Fruit fly (Drosophila melanogaster) whole organism, embryonic: Measurements from ENCODE around the gene CG8326.

Experiments
- Atf3 ChIP-seq: fragments of 200-800 bp; sonication (Bioruptor generic); optimal IDR thresholded peaks from 3 replicates; lab custom pipeline; 2016; ENCODE audit warnings: missing biosample characterization, missing genetic modification characterization
- CG10462 ChIP-seq: fragments of 200-800 bp; sonication (Bioruptor generic); optimal IDR thresholded peaks from 2 replicates; lab custom pipeline; 2016; ENCODE audit warnings: missing biosample characterization, missing genetic modification characterization
- CG10959 ChIP-seq: fragments of 200-800 bp; sonication (Bioruptor generic); IDR thresholded peaks from 2 replicates; pipeline ENCODE4 v1.3.6; 2022; ENCODE audit warnings: missing biosample characterization, missing genetic modification characterization
- CG10979 ChIP-seq: fragments of 200-800 bp; sonication (Bioruptor generic); optimal IDR thresholded peaks from 2 replicates; lab custom pipeline; 2018; ENCODE audit warnings: missing biosample characterization, mild to moderate bottlenecking, missing genetic modification characterization, moderate library complexity
- CG12071 ChIP-seq: fragments of 200-800 bp; sonication (Bioruptor generic); optimal IDR thresholded peaks from 3 replicates; lab custom pipeline; 2018; ENCODE audit warnings: missing biosample characterization, mild to moderate bottlenecking, missing genetic modification characterization
- CG12299 ChIP-seq: fragments of 200-800 bp; sonication (Bioruptor generic); optimal IDR thresholded peaks from 2 replicates; lab custom pipeline; 2018; ENCODE audit warnings: missing biosample characterization, mild to moderate bottlenecking, missing genetic modification characterization
- CG12391 ChIP-seq: fragments of 200-800 bp; sonication (Bioruptor generic); optimal IDR thresholded peaks from 3 replicates; lab custom pipeline; 2018; ENCODE audit warnings: missing biosample characterization, mild to moderate bottlenecking, missing genetic modification characterization, moderate library complexity
- CG12769 ChIP-seq: fragments of 200-800 bp; sonication (Bioruptor generic); optimal IDR thresholded peaks from 2 replicates; lab custom pipeline; 2019; ENCODE audit warnings: missing biosample characterization, mild to moderate bottlenecking, missing genetic modification characterization, moderate library complexity
- CG13287 ChIP-seq: fragments of 200-800 bp; sonication (Bioruptor generic); IDR thresholded peaks from 2 replicates; pipeline ENCODE4 v1.3.6; 2022; ENCODE audit warnings: missing biosample characterization, missing genetic modification characterization; ENCODE audit not compliant: partially characterized antibody
- CG14014 ChIP-seq: fragments of 200-800 bp; sonication (Bioruptor generic); IDR thresholded peaks from 2 replicates; pipeline ENCODE4 v1.3.6; 2022; ENCODE audit warnings: missing biosample characterization, missing genetic modification characterization
- CG14667 ChIP-seq: fragments of 200-800 bp; sonication (Bioruptor generic); IDR thresholded peaks from 2 replicates; pipeline ENCODE4 v1.3.6; 2022; ENCODE audit warnings: missing biosample characterization, missing genetic modification characterization
- CG15011 ChIP-seq: fragments of 200-800 bp; sonication (Bioruptor generic); optimal IDR thresholded peaks from 3 replicates; lab custom pipeline; 2018; ENCODE audit warnings: missing biosample characterization, mild to moderate bottlenecking, missing genetic modification characterization
- CG32767 ChIP-seq: fragments of 200-800 bp; sonication (Bioruptor generic); IDR thresholded peaks from 2 replicates; pipeline ENCODE4 v1.3.6; 2022; ENCODE audit warnings: missing biosample characterization, missing genetic modification characterization
- CG4854 ChIP-seq: fragments of 200-800 bp; sonication (Bioruptor generic); optimal IDR thresholded peaks from 2 replicates; lab custom pipeline; 2016; ENCODE audit warnings: missing biosample characterization, missing genetic modification characterization, inconsistent platforms
- CG5245 ChIP-seq: fragments of 200-800 bp; sonication (Bioruptor generic); optimal IDR thresholded peaks from 3 replicates; lab custom pipeline; 2016; ENCODE audit warnings: missing biosample characterization, missing genetic modification characterization
- CG6683 ChIP-seq: fragments of 200-800 bp; sonication (Bioruptor generic); optimal IDR thresholded peaks from 2 replicates; lab custom pipeline; 2017; ENCODE audit warnings: missing biosample characterization, mild to moderate bottlenecking, missing genetic modification characterization, missing genetic modification reagents
- CG6689 ChIP-seq: fragments of 200-800 bp; sonication (Bioruptor generic); IDR thresholded peaks from 2 replicates; pipeline ENCODE4 v1.3.6; 2022; ENCODE audit warnings: missing biosample characterization, missing genetic modification characterization
- CG9797 ChIP-seq: fragments of 200-800 bp; sonication (Bioruptor generic); optimal IDR thresholded peaks from 3 replicates; lab custom pipeline; 2018; ENCODE audit warnings: missing biosample characterization, mild to moderate bottlenecking, missing genetic modification characterization
- CG9932 ChIP-seq: fragments of 200-800 bp; sonication (Bioruptor generic); IDR thresholded peaks from 2 replicates; pipeline ENCODE4 v1.3.6; 2022; ENCODE audit warnings: missing biosample characterization, missing genetic modification characterization
- Dref ChIP-seq: fragments of 200-800 bp; sonication (Bioruptor generic); IDR thresholded peaks from 2 replicates; pipeline ENCODE4 v1.3.6; 2022; ENCODE audit warnings: missing biosample characterization, missing genetic modification characterization
- Drgx ChIP-seq: fragments of 200-800 bp; sonication (Bioruptor generic); IDR thresholded peaks from 2 replicates; pipeline ENCODE4 v1.3.6; 2022; ENCODE audit warnings: missing biosample characterization, missing genetic modification characterization
- GATAe ChIP-seq: fragments of 200-800 bp; sonication (Bioruptor generic); conservative IDR thresholded peaks from 2 replicates; pipeline ENCODE4 v1.3.6; 2022; ENCODE audit warnings: missing biosample characterization, missing genetic modification characterization
- H2.0 ChIP-seq: fragments of 200-800 bp; sonication (Bioruptor generic); IDR thresholded peaks from 2 replicates; pipeline ENCODE4 v1.3.6; 2022; ENCODE audit warnings: missing biosample characterization, missing genetic modification characterization
- HLH3B ChIP-seq: fragments of 200-800 bp; sonication (Bioruptor generic); IDR thresholded peaks from 2 replicates; pipeline ENCODE4 v1.3.6; 2022; ENCODE audit warnings: missing biosample characterization, missing genetic modification characterization
- Jarid2 ChIP-seq: fragments of 200-800 bp; sonication (Bioruptor generic); optimal IDR thresholded peaks from 3 replicates; lab custom pipeline; 2017; ENCODE audit warnings: mild to moderate bottlenecking, missing biosample characterization, missing genetic modification reagents, missing genetic modification characterization
- Lhr ChIP-seq: fragments of 200-800 bp; sonication (Bioruptor generic); optimal IDR thresholded peaks from 3 replicates; lab custom pipeline; 2017; ENCODE audit warnings: mild to moderate bottlenecking, missing biosample characterization, missing genetic modification reagents, missing genetic modification characterization
- Mrtf ChIP-seq: fragments of 200-800 bp; sonication (Bioruptor generic); IDR thresholded peaks from 3 replicates; pipeline ENCODE4 v1.3.6; 2022; ENCODE audit warnings: missing biosample characterization, missing genetic modification characterization
- Nf-YC ChIP-seq: fragments of 200-800 bp; optimal IDR thresholded peaks from 3 replicates; lab custom pipeline; 2019; ENCODE audit warnings: missing biosample characterization, mild to moderate bottlenecking, missing genetic modification characterization, moderate library complexity
- Oaz ChIP-seq: fragments of 200-800 bp; sonication (Bioruptor generic); IDR thresholded peaks from 2 replicates; pipeline ENCODE4 v1.3.6; 2022; ENCODE audit warnings: missing biosample characterization, missing genetic modification characterization
- Sox102F ChIP-seq: fragments of 200-800 bp; sonication (Bioruptor generic); optimal IDR thresholded peaks from 2 replicates; lab custom pipeline; 2018; ENCODE audit warnings: missing biosample characterization, mild to moderate bottlenecking, missing genetic modification characterization, moderate library complexity
- Stat92E ChIP-seq, 3 experiments: fragments of >200 bp in 2 of 3; fragments of 200-800 bp in 1 of 3; sonication (Bioruptor generic) in 1 of 3; optimal IDR thresholded peaks; 2 replicates each; lab custom pipeline; 2017 to 2019; ENCODE audit warnings: missing biosample characterization in 3 of 3, missing genetic modification characterization in 3 of 3, mild to moderate bottlenecking in 1 of 3, moderate library complexity in 1 of 3
- Xbp1 ChIP-seq: fragments of 200-800 bp; sonication (Bioruptor generic); optimal IDR thresholded peaks from 3 replicates; lab custom pipeline; 2016; ENCODE audit warnings: missing biosample characterization, mild to moderate bottlenecking, missing genetic modification characterization
- ab ChIP-seq: fragments of 200-800 bp; sonication (Bioruptor generic); optimal IDR thresholded peaks from 2 replicates; lab custom pipeline; 2016; ENCODE audit warnings: missing biosample characterization, missing genetic modification characterization
- br ChIP-seq: fragments of >200 bp; optimal IDR thresholded peaks from 2 replicates; lab custom pipeline; 2017
- crp ChIP-seq, 2 experiments: fragments of 200-800 bp; sonication (Bioruptor generic); optimal IDR thresholded peaks; 2 replicates in 1 of 2; 3 replicates in 1 of 2; lab custom pipeline; 2017; ENCODE audit warnings: missing biosample characterization in 2 of 2, missing genetic modification characterization in 2 of 2, mild to moderate bottlenecking in 1 of 2, moderate library complexity in 1 of 2
- gcm ChIP-seq: fragments of 200-800 bp; sonication (Bioruptor generic); optimal IDR thresholded peaks from 2 replicates; lab custom pipeline; 2019; ENCODE audit warnings: missing biosample characterization, mild to moderate bottlenecking, missing genetic modification characterization, moderate library complexity
- grau ChIP-seq: fragments of 200-800 bp; optimal IDR thresholded peaks from 3 replicates; lab custom pipeline; 2019; ENCODE audit warnings: missing biosample characterization, mild to moderate bottlenecking, missing genetic modification characterization, moderate library complexity
- gt ChIP-seq: fragments of 200-800 bp; sonication (Bioruptor generic); IDR thresholded peaks from 2 replicates; pipeline ENCODE4 v1.3.6; 2022; ENCODE audit warnings: missing biosample characterization, missing genetic modification characterization
- kni ChIP-seq: fragments of 200-800 bp; sonication (Bioruptor generic); optimal IDR thresholded peaks from 3 replicates; lab custom pipeline; 2017; ENCODE audit warnings: mild to moderate bottlenecking, missing biosample characterization, missing genetic modification reagents, missing genetic modification characterization
- maf-S ChIP-seq: fragments of 200-800 bp; sonication (Bioruptor generic); optimal IDR thresholded peaks from 2 replicates; lab custom pipeline; 2016; ENCODE audit warnings: missing biosample characterization, missing genetic modification characterization
- mld ChIP-seq: fragments of 200-800 bp; sonication (Bioruptor generic); IDR thresholded peaks from 3 replicates; pipeline ENCODE4 v1.3.6; 2022; ENCODE audit warnings: missing biosample characterization, missing genetic modification characterization; ENCODE audit not compliant: partially characterized antibody
- nau ChIP-seq: fragments of 200-800 bp; sonication (Bioruptor generic); optimal IDR thresholded peaks from 3 replicates; lab custom pipeline; 2017; ENCODE audit warnings: missing biosample characterization, mild to moderate bottlenecking, missing genetic modification characterization, missing genetic modification reagents
- p53 ChIP-seq: fragments of 200-800 bp; sonication (Bioruptor generic); optimal IDR thresholded peaks from 2 replicates; lab custom pipeline; 2016; ENCODE audit warnings: missing biosample characterization, missing genetic modification characterization
- pros ChIP-seq: fragments of 200-800 bp; sonication (Bioruptor generic); optimal IDR thresholded peaks from 3 replicates; lab custom pipeline; 2019; ENCODE audit warnings: missing biosample characterization, mild to moderate bottlenecking, missing genetic modification characterization, moderate library complexity
- repo ChIP-seq: fragments of 200-800 bp; sonication (Bioruptor generic); optimal IDR thresholded peaks from 2 replicates; lab custom pipeline; 2016; ENCODE audit warnings: missing biosample characterization, missing genetic modification characterization
- rib ChIP-seq: fragments of 200-800 bp; sonication (Bioruptor generic); IDR thresholded peaks from 2 replicates; pipeline ENCODE4 v1.3.6; 2022; ENCODE audit warnings: missing biosample characterization, missing genetic modification characterization
- sens-2 ChIP-seq: fragments of 200-800 bp; sonication (Bioruptor generic); IDR thresholded peaks from 2 replicates; pipeline ENCODE4 v1.3.6; 2022; ENCODE audit warnings: missing biosample characterization, missing genetic modification characterization
- sim ChIP-seq: fragments of 200-800 bp; sonication (Bioruptor generic); IDR thresholded peaks from 2 replicates; pipeline ENCODE4 v1.3.6; 2022; ENCODE audit warnings: missing biosample characterization, missing genetic modification characterization
- unpg ChIP-seq: fragments of 200-800 bp; sonication (Bioruptor generic); optimal IDR thresholded peaks from 3 replicates; lab custom pipeline; 2018; ENCODE audit warnings: missing biosample characterization, mild to moderate bottlenecking, missing genetic modification characterization, moderate library complexity
- yki ChIP-seq: fragments of >200 bp; optimal IDR thresholded peaks from 3 replicates; lab custom pipeline; 2018

The CG8326 gene

dm6 chrX:17651998-17652738 lies 22.9 kb upstream of the CG8326 start, which contains the start of gene RhoGAPp190 (continued):
- TF ChIP-seq Xbp1 (GFP tag; lab: Kevin White, UChicago) (peak; percentile 7), CG13287 (GFP tag; lab: Robert Waterston, UW) (peak; percentile 93), yki (peak; percentile 25), CG10979 (tag; lab: Kevin White, UChicago) (no peak), Dref (GFP tag; lab: Robert Waterston, UW) (peak; percentile 99), CG14014 (GFP tag; lab: Robert Waterston, UW) (no peak; the same call in 1 of the 2 replicates), CG4854 (GFP tag; lab: Kevin White, UChicago) (no peak), ab (no peak), unpg (GFP tag; lab: Kevin White, UChicago) (no peak), CG10959 (GFP tag; lab: Robert Waterston, UW) (no peak), CG12071 (GFP tag; lab: Kevin White, UChicago) (no peak), CG9797 (GFP tag; lab: Kevin White, UChicago) (peak; percentile 45), CG12391 (no peak), mld (peak; percentile 93), br (lab: Kevin White, UChicago) (no peak), CG14667 (GFP tag; lab: Robert Waterston, UW) (no peak), H2.0 (GFP tag; lab: Robert Waterston, UW) (no peak), Mrtf (GFP tag; lab: Robert Waterston, UW) (no peak), p53 (GFP tag; lab: Kevin White, UChicago) (no peak), Oaz (no peak), Jarid2 (GFP tag; lab: Kevin White, UChicago) (no peak), HLH3B (GFP tag; lab: Robert Waterston, UW) (0 out of 2 replicates have a peak, but pooled peaks have one; percentile 13), gcm (GFP tag; lab: Kevin White, UChicago) (no peak), CG15011 (no peak), CG12769 (tag; lab: Kevin White, UChicago) (no peak), sens-2 (GFP tag; lab: Robert Waterston, UW) (no peak), sim (GFP tag; lab: Robert Waterston, UW) (no peak), CG32767 (GFP tag; lab: Robert Waterston, UW) (no peak), Sox102F (GFP tag; lab: Kevin White, UChicago) (no peak), rib (GFP tag; lab: Robert Waterston, UW) (no peak), pros (GFP tag; lab: Kevin White, UChicago) (peak; percentile 24), Nf-YC (tag; lab: Kevin White, UChicago) (peak; percentile 28), maf-S (GFP tag; lab: Kevin White, UChicago) (no peak), Stat92E (GFP tag; optimal IDR thresholded peaks at IDR 0.05; lab: Kevin White, UChicago) (peak in 1 of 3 experiments; percentile 39), nau (GFP tag; lab: Kevin White, UChicago) (no peak), kni (GFP tag; lab: Kevin White, UChicago) (no peak), Atf3 (GFP tag; lab: Kevin White, UChicago) (no peak), CG9932 (GFP tag; lab: Robert Waterston, UW) (no peak), GATAe (GFP tag; lab: Robert Waterston, UW) (no peak), grau (peak; percentile 8), Drgx (GFP tag; lab: Robert Waterston, UW) (no peak), CG12299 (no peak), repo (GFP tag; lab: Kevin White, UChicago) (no peak), CG6689 (GFP tag; lab: Robert Waterston, UW) (no peak), CG10462 (GFP tag; lab: Kevin White, UChicago) (no peak), crp (GFP tag; optimal IDR thresholded peaks at IDR 0.05; lab: Kevin White, UChicago) (no peak), gt (no peak), CG5245 (GFP tag; lab: Kevin White, UChicago) (no peak), Lhr (no peak), CG6683 (no peak)
